Worm (Caenorhabditis elegans): Measurements from ENCODE around the gene C47E8.3.

C47E8.3 gene

DNA sequence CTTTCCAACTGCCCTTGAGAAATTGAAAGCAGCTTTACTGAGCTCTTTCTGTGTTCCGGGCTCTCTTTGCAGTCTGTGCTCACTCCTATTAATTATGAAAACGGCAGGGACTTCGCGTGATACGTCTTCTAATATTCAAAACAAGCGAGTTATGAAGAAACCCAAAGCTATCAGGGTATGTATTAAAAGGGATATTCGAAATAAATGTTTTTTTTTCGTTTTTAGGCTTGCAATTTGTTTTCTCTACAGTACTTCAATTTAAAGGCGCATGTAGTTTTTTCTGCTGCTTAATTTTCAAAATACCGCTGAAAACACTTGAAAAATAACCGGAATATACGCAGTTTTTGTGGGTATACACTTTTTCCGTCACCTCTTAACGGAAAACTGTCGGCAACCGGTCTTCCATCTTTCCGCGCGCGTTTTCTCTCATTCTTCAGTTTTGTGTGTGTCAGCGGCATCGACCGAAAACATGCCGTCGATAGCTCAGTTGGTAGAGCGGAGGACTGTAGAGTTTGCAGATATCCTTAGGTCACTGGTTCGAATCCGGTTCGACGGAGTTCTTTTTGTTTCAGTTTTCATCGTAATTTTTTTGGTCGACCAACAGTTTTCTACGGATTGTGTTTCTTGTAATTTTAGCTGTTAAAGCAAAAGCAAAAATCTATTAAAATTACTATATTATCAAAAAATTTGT is 9.1 kb downstream of the C47E8.3 start, which contains the start of gene gasr-8:
gasr-8 (plus strand) TSS at position 51 of the 691 bp plus-strand sequence.
- TF ChIP-seq unc-62 (GFP tag; optimal IDR thresholded peaks at IDR 0.05): no peak

DNA sequence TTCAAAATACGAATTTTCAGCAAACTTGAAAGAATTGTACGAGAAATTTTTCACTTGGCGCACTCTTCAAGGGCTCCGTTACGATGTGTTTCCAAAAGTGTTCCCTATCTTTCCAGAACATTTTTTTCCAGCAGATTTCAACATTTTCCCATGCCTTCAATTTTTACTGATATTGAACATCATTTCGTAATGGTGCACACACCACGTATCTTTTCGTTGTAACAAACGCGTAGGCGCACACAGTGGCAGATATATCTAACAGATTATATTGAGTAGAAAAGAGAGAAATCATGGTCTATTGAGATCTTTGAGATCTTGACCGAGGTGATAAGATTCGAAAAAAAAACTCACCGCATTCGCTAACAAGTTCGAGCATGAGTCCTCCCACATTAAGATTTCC is 15.6 kb downstream of the C47E8.3 start:
- TF ChIP-seq unc-62 (GFP tag; optimal IDR thresholded peaks at IDR 0.05): no peak

ce11 chrV:14696604-14697307 is 16.6 kb downstream of the C47E8.3 start, which contains the start of gene unc-112:
TSS of gene unc-112 (minus strand) at chrV:14696654.
- TF ChIP-seq unc-62 (GFP tag; optimal IDR thresholded peaks at IDR 0.05): no peak

DNA sequence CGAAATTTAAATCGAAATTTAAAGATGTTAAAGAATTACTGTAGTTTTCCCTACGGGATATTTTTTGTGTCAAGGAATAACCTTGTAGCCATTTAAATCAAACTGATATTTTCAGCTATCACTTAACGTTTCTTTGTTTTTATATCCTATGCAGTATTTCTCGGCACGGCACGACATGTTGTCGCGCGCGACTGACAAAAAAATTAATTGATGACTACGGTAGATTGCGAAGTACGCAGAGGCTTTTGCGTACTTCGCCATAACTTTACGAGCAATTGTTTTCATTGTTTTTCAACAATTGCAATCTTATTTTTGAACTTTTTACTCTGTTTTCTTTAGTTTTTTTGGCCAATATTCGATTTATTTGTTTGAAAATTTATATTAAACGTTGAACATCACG is 17.9 kb downstream of the C47E8.3 start:
- no peak for TF ChIP-seq unc-62 (GFP tag; optimal IDR thresholded peaks at IDR 0.05)

DNA sequence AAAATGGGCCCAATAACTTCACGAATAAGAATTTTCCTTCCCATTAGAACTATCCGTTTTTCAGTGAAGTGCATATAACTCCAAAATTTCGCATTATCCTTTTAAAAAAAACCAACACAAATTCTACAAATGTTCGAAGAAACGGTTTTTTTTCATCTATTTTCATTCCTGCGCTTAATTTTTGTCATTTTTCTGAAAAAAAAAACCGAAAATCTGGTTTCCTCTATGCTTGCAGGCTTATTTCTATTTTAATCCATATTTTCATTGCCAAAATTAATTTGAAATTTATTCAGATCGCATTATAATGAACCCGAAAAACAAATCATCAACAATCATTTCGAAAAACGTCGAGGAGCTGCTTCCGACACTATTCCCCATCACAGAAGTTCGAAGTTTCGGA is 18.6 kb downstream of the C47E8.3 start, which contains the start of gene set-5:
set-5 (plus strand) TSS at position 301 of the 400 bp plus-strand sequence.
- no peak for TF ChIP-seq unc-62 (GFP tag; optimal IDR thresholded peaks at IDR 0.05)

DNA sequence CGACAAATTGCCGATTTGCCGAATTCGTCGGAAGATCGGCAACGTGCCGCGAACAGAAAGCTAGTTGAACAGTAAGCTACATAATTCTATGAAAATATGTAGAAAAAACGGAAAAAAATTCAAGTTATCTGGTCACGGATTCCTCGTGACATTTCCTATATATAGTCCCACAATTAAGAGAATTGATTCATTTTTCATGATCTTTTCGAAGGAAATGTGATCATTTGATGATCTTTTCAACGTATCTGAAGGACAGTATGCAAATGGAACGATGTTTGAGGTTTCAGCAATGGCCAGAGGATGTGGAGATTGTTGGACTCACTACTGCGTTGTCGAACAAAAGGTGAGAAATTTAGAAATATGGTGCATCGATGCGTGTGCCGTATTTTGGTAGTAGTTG is 27.8 kb downstream of the C47E8.3 start, which contains the start of gene R08A2.9:
R08A2.9 (plus strand) TSS at position 301 of the 400 bp plus-strand sequence.
- TF ChIP-seq unc-62 (GFP tag; optimal IDR thresholded peaks at IDR 0.05): no peak

DNA sequence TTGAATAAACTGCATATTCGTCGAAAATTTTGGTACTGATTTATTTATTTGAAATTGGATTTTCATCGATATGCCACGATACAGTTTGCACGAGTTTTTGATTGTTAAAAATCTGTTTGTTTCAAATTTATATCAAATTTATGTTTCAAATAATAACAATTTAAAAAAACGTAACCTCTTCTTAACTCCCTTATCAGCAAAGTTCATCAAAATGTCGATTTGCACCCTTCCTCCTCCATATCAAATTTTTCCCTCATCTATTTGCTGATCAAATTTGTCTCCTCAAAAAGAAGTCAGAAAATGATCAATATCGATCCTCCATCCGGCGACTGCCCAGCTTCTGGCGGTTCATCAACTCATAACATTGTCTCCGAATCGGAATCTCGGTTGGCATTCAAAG is 31.0 kb downstream of the C47E8.3 start, which contains the start of gene ssp-33:
ssp-33 (plus strand) TSS at position 301 of the 400 bp plus-strand sequence.
- TF ChIP-seq unc-62 (GFP tag; optimal IDR thresholded peaks at IDR 0.05): no peak

ce11 chrV:14712316-14712715 is 32.2 kb downstream of the C47E8.3 start, which contains the start of gene R08A2.5:
TSS of gene R08A2.5 (plus strand) at chrV:14712616.
- no peak for TF ChIP-seq unc-62 (GFP tag; optimal IDR thresholded peaks at IDR 0.05)

DNA sequence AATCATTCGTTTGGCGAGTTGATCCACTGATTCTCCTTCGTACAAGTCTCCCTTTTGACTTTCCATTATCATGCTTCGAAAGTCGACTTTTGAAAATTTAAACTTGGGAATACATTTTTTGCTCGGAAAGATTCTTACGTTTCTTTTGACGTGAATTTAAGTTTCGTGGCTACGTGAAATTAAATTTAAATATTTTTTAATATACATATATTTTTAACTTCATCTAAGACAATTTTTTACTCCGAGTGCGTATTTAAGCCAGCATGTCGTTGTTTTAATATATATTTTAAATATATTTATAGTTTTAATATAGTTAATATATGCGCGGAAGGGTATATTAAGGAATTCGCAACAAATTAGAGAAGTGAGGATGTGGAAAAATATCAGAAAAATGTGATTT is 35.5 kb downstream of the C47E8.3 start, which contains the start of gene R08A2.2:
R08A2.2 (minus strand) TSS at position 101 of the 400 bp plus-strand sequence.
- no peak for TF ChIP-seq unc-62 (GFP tag; optimal IDR thresholded peaks at IDR 0.05)

DNA sequence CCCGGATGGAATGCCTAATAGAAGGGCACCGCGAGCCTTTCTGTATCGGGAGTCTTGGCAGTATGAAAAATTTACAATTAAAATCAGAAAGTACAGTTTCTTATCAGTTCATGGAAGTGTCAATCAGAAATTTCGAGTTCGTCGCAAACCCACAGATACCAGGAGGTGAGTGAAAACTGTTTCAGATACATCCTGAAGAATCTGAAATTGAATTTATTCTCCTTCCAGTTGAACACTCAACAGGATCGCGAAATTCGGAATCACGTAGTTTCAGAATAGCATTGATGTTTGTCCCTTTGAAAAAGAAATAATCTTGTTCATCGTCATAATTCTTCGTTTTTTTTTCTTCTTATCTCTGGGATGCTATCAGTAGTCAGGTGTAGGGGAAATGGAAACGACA is 36.0 kb downstream of the C47E8.3 start, which contains the start of gene fbxa-147:
fbxa-147 (plus strand) TSS at position 386 of the 400 bp plus-strand sequence.
- no peak for TF ChIP-seq unc-62 (GFP tag; optimal IDR thresholded peaks at IDR 0.05)

ce11 chrV:14719491-14719890 is 39.4 kb downstream of the C47E8.3 start, which contains the start of gene R08A2.1:
TSS of gene R08A2.1 (minus strand) at chrV:14719591.
- no peak for TF ChIP-seq unc-62 (GFP tag; optimal IDR thresholded peaks at IDR 0.05)

DNA sequence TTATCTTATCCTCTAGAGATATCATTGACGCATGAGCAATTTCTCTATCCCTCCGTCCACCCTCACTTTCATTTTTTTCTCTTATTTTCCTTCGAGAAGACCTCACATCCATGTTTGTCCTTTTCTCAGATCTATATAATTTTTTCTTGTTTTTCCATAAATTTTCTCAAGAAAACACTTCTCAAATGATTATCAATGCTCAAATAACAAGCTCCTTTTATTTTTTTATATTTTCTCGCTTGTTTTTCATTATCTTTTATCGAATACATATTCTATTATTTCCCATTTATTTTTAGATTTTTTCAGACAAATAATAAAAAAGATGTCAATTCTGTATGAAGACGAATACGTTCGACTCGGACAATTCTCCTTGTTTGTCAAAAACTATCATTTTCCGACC is 42.9 kb downstream of the C47E8.3 start, which contains the start of gene R08A2.7:
R08A2.7 (plus strand) TSS at position 301 of the 400 bp plus-strand sequence.
- TF ChIP-seq unc-62 (GFP tag; optimal IDR thresholded peaks at IDR 0.05): no peak

DNA sequence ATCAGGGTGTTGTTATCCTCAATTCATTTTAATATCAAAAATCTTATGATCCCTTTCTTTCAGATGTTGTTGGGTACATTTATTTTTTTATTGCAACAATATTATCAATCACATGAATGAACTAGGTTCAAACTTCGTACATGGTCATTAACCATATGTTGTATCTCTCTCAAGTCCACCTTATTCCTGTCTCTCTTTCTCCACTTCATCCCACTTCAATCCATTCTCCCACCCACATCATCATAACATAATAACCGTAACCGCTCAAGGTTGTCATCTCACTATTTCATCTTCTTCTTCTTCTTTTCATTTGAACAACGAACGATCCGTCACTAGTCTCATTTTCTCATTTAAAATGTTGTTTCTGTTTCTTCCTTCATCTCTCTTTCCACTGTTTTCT is 45.3 kb downstream of the C47E8.3 start:
- TF ChIP-seq unc-62 (GFP tag; optimal IDR thresholded peaks at IDR 0.05): no peak

ce11 chrV:14726596-14726995 is 46.5 kb downstream of the C47E8.3 start, which contains the start of gene Y50E8A.1:
TSS of gene Y50E8A.1 (plus strand) at chrV:14726896.
- no peak for TF ChIP-seq unc-62 (GFP tag; optimal IDR thresholded peaks at IDR 0.05)

DNA sequence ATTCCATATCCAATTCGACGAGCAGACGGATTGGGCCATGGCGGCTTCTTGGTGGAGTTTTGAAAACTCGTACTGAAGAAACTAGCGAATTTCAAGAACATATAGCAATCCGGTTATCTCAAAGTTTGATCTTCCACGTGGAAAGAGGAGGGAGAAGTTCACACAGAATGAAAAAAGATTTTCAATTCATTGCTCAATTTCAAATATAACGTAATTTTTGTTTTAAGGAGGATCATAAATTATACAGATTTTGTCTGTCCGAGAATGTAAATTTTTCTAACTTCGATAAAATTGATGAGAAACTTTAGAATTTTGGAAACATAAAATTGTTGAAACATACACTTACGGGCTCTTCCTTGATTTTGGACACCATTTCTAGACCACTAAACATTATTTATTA is 48.6 kb downstream of the C47E8.3 start, which contains the start of gene Y50E8A.2:
Y50E8A.2 (minus strand) TSS at position 101 of the 400 bp plus-strand sequence.
- TF ChIP-seq unc-62 (GFP tag; optimal IDR thresholded peaks at IDR 0.05): no peak

- no peak for TF ChIP-seq unc-62 (GFP tag; optimal IDR thresholded peaks at IDR 0.05)
Observed at ce11 chrV:14729343-14729742, 49.2 kb downstream of the C47E8.3 start, which contains the start of gene oig-3. TSS of gene oig-3 (plus strand) at chrV:14729643.

Data from whole organism, dauer.